Worm (Caenorhabditis elegans): ENCODE data around the gene srlf-18.

DNA sequence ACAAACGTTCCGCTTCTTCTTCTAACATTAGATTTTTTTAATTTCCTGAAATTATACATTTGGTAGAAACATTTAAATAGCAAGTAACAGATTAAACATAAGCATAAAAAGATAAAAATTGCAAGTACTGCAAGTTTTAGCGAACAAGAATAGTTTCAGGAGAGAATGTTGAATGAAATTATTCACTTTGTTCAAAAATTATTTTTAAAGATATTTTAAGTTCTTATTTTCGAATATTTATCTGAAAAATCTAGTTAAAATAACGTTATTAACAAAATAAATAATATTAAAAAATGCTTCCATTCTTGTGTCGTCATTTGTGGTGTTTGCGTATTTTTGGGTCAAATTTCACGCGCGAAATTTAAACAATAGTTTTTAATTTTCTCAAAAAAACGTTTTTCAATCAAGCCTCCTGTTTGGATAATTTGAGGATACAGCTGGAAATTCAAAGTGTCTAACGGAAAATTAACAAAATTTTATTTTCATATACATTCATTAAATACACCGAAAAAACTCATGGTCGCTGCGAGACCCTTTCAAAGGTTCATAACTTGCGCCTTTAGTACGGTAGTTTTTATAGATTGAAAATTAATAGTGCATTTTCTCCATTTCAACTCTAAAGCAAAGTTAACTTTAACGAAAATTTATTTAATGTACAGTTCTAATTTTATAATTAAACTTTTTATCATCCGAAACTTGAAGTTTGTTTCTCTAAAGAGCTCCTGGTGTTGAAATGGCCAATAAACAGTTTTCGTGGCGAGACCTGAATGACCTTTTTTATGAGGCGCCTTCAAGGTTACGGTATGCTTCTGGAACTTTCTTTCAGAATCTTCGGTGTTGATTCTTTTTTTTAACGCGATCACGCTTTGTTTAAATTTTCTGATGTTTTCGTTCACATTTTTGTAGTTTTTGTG, 41.3 kb upstream of the srlf-18 start, which contains the start of gene skih-2:
- TF ChIP-seq aly-2 (tag; optimal IDR thresholded peaks at IDR 0.05) (no peak), nhr-12 (tag; optimal IDR thresholded peaks at IDR 0.05) (no peak), unc-130 (tag; optimal IDR thresholded peaks at IDR 0.05) (no peak), egl-27 (tag; optimal IDR thresholded peaks at IDR 0.05) (no peak), snpc-4 (tag; optimal IDR thresholded peaks at IDR 0.05) (peak; percentile 20), nhr-90 (tag; optimal IDR thresholded peaks at IDR 0.05; ENCODE audit: poor library complexity) (peak; percentile 32), rnt-1 (tag; optimal IDR thresholded peaks at IDR 0.05) (peak; percentile 18), C04F5.9 (tag; optimal IDR thresholded peaks at IDR 0.05) (no peak), lin-35 (GFP tag; optimal IDR thresholded peaks at IDR 0.05) (peak; percentile 94 to 95), fos-1 (tag; optimal IDR thresholded peaks at IDR 0.05) (no peak), irx-1 (tag; optimal IDR thresholded peaks at IDR 0.05) (peak; percentile 40), vab-15 (tag; optimal IDR thresholded peaks at IDR 0.05) (no peak)

All from whole organism, L1 larva.